Worm (Caenorhabditis elegans): ENCODE data around the gene Y51A2A.16.

DNA sequence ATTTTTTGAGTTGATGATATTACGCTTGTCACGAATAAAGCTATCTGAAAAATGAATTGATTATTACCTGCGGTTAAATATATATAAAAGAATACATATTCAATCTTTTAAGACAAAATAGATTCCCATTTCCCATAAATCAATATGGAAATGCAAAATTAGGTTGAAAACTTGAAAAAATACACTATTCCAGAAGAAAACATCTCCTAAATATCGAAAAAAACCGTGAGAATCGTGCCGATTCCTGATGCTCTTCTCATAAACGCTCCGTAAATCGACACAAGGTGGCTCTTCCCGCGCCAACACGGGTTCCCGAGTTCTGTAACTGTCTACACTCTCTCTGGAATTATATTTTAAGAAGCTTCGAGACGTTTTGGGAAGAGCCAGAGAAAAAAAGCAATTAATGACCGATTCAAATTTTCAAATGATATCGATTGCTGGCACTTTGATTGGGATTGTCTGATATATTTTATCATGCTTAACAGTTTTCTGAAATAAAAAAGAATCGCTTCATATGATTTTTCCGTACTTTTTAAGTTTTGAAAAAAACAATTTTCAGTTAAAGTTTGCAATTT is 43.9 kb downstream of the Y51A2A.16 start, which contains the start of gene R10E8.3:
- TF ChIP-seq lin-13 (tag; optimal IDR thresholded peaks at IDR 0.05) = no peak
- no peak for TF ChIP-seq nhr-12 (tag; optimal IDR thresholded peaks at IDR 0.05)
- TF ChIP-seq hlh-1 (tag; optimal IDR thresholded peaks at IDR 0.05) = no peak
- no peak for TF ChIP-seq nhr-28 (tag; optimal IDR thresholded peaks at IDR 0.05)
- no peak for TF ChIP-seq bed-3 (GFP tag; optimal IDR thresholded peaks at IDR 0.05)
- no peak for TF ChIP-seq ztf-11 (tag; optimal IDR thresholded peaks at IDR 0.05)
- TF ChIP-seq snpc-4 (tag; optimal IDR thresholded peaks at IDR 0.05) = no peak
- TF ChIP-seq unc-62 (GFP tag; optimal IDR thresholded peaks at IDR 0.05) = no peak
- TF ChIP-seq elt-3 (tag; optimal IDR thresholded peaks at IDR 0.05) = no peak

All from whole organism, mixed stage, embryonic.